Worm (Caenorhabditis elegans): ENCODE results near the gene mpst-2.
A peak's percentile ranks its signal among the peaks of the same experiment; 100 is the strongest.

The mpst-2 gene

DNA sequence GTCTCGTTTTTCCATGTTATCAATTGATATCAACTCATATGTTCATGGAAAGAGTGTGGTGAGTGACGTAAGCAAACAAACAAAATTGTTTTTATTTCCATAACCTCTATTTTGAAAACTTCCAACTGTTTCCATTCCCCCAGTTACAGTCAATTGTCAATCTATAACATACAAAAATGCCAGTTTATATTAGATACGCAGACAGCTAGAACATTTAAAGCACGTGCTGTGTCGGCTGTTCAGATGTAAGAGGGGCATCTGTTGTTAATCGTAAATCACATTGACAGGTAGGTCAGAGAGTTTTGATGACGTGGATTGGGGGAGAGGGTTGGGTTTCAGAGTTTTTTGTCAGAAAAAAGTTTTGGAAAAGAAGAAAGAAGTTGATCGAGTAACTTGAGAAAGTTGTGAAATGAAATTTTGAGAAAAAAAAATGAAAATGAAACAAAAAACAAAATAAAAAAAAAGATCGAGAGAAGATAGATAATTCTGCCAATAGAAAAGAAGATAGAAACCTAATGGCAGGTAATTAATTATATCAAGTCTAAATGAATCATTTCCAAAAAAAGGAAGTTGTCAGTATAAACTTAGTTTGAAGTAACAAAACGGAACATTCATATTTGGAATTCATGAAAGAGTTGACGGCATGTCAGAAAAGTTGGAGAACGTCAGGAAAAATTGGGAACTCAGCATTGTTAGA, 44.6 kb downstream of the mpst-2 start (continued):
- TF ChIP-seq hrde-1 (tag; optimal IDR thresholded peaks at IDR 0.05; ENCODE audit: borderline replicate concordance) = no peak
- TF ChIP-seq tbp1 (GFP tag; optimal IDR thresholded peaks at IDR 0.05) = peak; percentile 46
- TF ChIP-seq ceh-79 (tag; optimal IDR thresholded peaks at IDR 0.05) = no peak
- peak; percentile 85 for TF ChIP-seq somi-1 (GFP tag; optimal IDR thresholded peaks at IDR 0.05)
- no peak for TF ChIP-seq die-1 (tag; optimal IDR thresholded peaks at IDR 0.05)
- TF ChIP-seq dox-1 (GFP tag; IDR thresholded peaks at IDR 0.05) = peak; percentile 49; the same call in 1 of the 2 replicates
- no peak for TF ChIP-seq tlf-1 (GFP tag; optimal IDR thresholded peaks at IDR 0.05)
- TF ChIP-seq mcd-1 (GFP tag; IDR thresholded peaks at IDR 0.05) = 0 out of 2 replicates have a peak, but pooled peaks have one; percentile 17
- TF ChIP-seq nhr-80 (tag; optimal IDR thresholded peaks at IDR 0.05) = peak; percentile 61
- no peak for TF ChIP-seq hlh-12 (tag; optimal IDR thresholded peaks at IDR 0.05)
- TF ChIP-seq nfyb-1 (GFP tag; IDR thresholded peaks at IDR 0.05) = peak; percentile 66; the same call in 1 of the 2 replicates

DNA sequence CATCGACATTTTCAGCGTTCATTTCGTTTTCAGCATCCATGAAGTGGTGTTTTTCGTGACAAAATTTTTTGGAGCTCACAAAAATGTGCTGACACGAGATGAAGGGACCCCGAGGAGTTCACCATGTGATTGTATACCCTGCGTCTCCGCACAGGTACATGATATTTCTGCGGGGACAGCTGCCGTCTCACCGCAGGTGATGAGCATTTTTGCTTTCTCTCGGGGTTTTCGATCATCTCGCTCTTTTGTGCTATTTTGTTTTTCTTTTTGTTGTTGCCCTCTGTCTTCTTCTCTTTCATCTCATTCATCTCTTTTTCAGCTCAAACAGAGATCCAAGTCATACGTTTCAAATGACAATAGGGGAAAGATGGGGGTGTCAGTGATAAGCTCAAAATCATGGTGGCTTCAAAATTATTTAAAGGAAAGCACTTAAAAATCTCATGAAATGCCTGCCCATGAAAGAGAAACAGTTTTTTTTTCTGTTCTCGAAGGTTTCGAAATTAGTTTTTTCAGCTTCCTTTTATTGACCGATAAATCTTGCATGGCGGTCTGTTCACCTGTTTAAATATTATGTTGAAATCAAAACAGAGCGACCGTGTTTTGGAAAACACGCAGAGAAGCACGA, 45.9 kb downstream of the mpst-2 start, which contains the start of gene ret-1:
TSS of gene ret-1 (minus strand) at position 123 of the 625 bp plus-strand sequence.
- 0 out of 2 replicates have a peak, but pooled peaks have one; percentile 19 for TF ChIP-seq Y53G8AR.9 (GFP tag; conservative IDR thresholded peaks at IDR 0.05)
- peak; percentile 20 for TF ChIP-seq K12H6.12 (tag; optimal IDR thresholded peaks at IDR 0.05)
- 0 out of 2 replicates have a peak, but pooled peaks have one; percentile 14 for TF ChIP-seq zfh-2 (GFP tag; conservative IDR thresholded peaks at IDR 0.05)
- 0 out of 2 replicates have a peak, but pooled peaks have one; percentile 41 for TF ChIP-seq B0336.3 (GFP tag; IDR thresholded peaks at IDR 0.05)
- TF ChIP-seq sptf-2 (GFP tag; optimal IDR thresholded peaks at IDR 0.05) = no peak
- TF ChIP-seq dox-1 (GFP tag; IDR thresholded peaks at IDR 0.05) = peak; percentile 30; the same call in 1 of the 2 replicates
- peak; percentile 34 for TF ChIP-seq somi-1 (GFP tag; optimal IDR thresholded peaks at IDR 0.05)
- peak; percentile 51; the same call in 1 of the 2 replicates for TF ChIP-seq hmg-1.2 (GFP tag; IDR thresholded peaks at IDR 0.05)
- TF ChIP-seq egl-18 (GFP tag; IDR thresholded peaks at IDR 0.05) = no peak
- no peak for TF ChIP-seq cebp-1 (GFP tag; IDR thresholded peaks at IDR 0.05)
- peak; percentile 50 for TF ChIP-seq cebp-1 (tag; optimal IDR thresholded peaks at IDR 0.05)
- TF ChIP-seq D2030.7 (GFP tag; IDR thresholded peaks at IDR 0.05) = no peak
- 0 out of 2 replicates have a peak, but pooled peaks have one; percentile 57 for TF ChIP-seq madf-3 (GFP tag; IDR thresholded peaks at IDR 0.05)
- TF ChIP-seq chd-7 (tag; optimal IDR thresholded peaks at IDR 0.05) = peak; percentile 58
- no peak for TF ChIP-seq gei-17 (GFP tag; optimal IDR thresholded peaks at IDR 0.05)
- TF ChIP-seq lin-54 (GFP tag; optimal IDR thresholded peaks at IDR 0.05) = peak; percentile 3
- TF ChIP-seq C17E4.6 (GFP tag; IDR thresholded peaks at IDR 0.05) = 0 out of 2 replicates have a peak, but pooled peaks have one; percentile 35
- TF ChIP-seq nhr-90 (tag; optimal IDR thresholded peaks at IDR 0.05) = peak; percentile 14
- TF ChIP-seq let-526 (GFP tag; IDR thresholded peaks at IDR 0.05) = 0 out of 2 replicates have a peak, but pooled peaks have one; percentile 46
- no peak for TF ChIP-seq ztf-22 (GFP tag; optimal IDR thresholded peaks at IDR 0.05)
- peak; percentile 14; the same call in 1 of the 2 replicates for TF ChIP-seq C06A6.2 (GFP tag; conservative IDR thresholded peaks at IDR 0.05)
- TF ChIP-seq ama-1 (optimal IDR thresholded peaks at IDR 0.05) = peak; percentile 51
- TF ChIP-seq ama-1 (GFP tag; optimal IDR thresholded peaks at IDR 0.05) = no peak
- no peak for TF ChIP-seq F52B5.7 (tag; optimal IDR thresholded peaks at IDR 0.05)
- TF ChIP-seq fkh-3 (tag; optimal IDR thresholded peaks at IDR 0.05) = no peak

DNA sequence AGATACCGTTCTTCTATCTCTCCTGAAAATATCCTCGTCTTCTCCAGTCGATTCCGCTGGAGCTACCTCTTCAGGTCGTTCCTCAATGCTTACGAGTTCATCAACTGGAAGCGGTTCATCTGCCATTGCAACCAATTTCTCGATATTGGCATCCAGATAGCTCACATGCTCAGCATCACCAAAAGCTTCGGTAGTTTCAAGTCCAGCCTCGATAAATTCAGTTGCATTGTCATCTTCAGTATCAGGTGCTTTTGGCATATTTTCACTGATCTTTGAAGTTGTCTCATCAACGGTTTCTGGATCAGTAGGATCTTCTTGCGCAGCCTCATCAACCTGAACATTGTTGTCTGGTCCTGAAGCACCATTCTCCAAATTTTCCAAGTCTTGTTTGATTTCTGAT, 51.6 kb downstream of the mpst-2 start:
- TF ChIP-seq pbrm-1 (GFP tag; IDR thresholded peaks at IDR 0.05) (no peak), hlh-26 (GFP tag; conservative IDR thresholded peaks at IDR 0.05) (no peak), egrh-3 (GFP tag; IDR thresholded peaks at IDR 0.05) (no peak), Y95B8A.8 (GFP tag; IDR thresholded peaks at IDR 0.05) (no peak), madf-3 (GFP tag; IDR thresholded peaks at IDR 0.05) (no peak), nfya-1 (tag; optimal IDR thresholded peaks at IDR 0.05; ENCODE audit: borderline replicate concordance, insufficient read depth) (no peak), madf-6 (GFP tag; IDR thresholded peaks at IDR 0.05) (no peak), F57A8.1 (GFP tag; optimal IDR thresholded peaks at IDR 0.05) (no peak), B0336.3 (GFP tag; IDR thresholded peaks at IDR 0.05) (no peak), ama-1 (optimal IDR thresholded peaks at IDR 0.05) (no peak), ama-1 (GFP tag; optimal IDR thresholded peaks at IDR 0.05) (no peak), hsf-1 (GFP tag; IDR thresholded peaks at IDR 0.05) (no peak), bed-2 (GFP tag; IDR thresholded peaks at IDR 0.05) (no peak), zim-3 (tag; optimal IDR thresholded peaks at IDR 0.05) (no peak), pha-4 (tag; optimal IDR thresholded peaks at IDR 0.05) (no peak)

All from whole organism, young adult.